Fruit fly (Drosophila melanogaster) whole organism, wandering third instar larva: ENCODE data around the gene Jhbp5.

Experiments
- Abd-B ChIP-seq: fragments of >200 bp; optimal IDR thresholded peaks from 2 replicates; lab custom pipeline; 2017; ENCODE audit warnings: missing biosample characterization, missing genetic modification characterization
- CG32264 ChIP-seq: fragments of 200-800 bp; sonication (Bioruptor generic); optimal IDR thresholded peaks from 2 replicates; lab custom pipeline; 2016; ENCODE audit warnings: missing biosample characterization, missing genetic modification characterization
- CG9705 ChIP-seq: fragments of 200-800 bp; sonication (Bioruptor generic); optimal IDR thresholded peaks from 2 replicates; lab custom pipeline; 2018; ENCODE audit warnings: missing biosample characterization, mild to moderate bottlenecking, missing genetic modification characterization
- CrebA ChIP-seq: fragments of 200-800 bp; sonication (Bioruptor generic); optimal IDR thresholded peaks from 2 replicates; lab custom pipeline; 2016; ENCODE audit warnings: missing biosample characterization, mild to moderate bottlenecking, missing genetic modification characterization, borderline replicate concordance
- Dfd ChIP-seq: fragments of >200 bp; optimal IDR thresholded peaks from 2 replicates; lab custom pipeline; 2017; ENCODE audit warnings: missing biosample characterization, missing genetic modification characterization
- Dif ChIP-seq: fragments of 200-275, 200-300 bp; sonication (Bioruptor generic); optimal IDR thresholded peaks from 2 replicates; lab custom pipeline; 2018; ENCODE audit warnings: missing biosample characterization, missing genetic modification characterization; ENCODE audit not compliant: partially characterized antibody
- GATAd ChIP-seq: sonication (Bioruptor generic); optimal IDR thresholded peaks from 2 replicates; lab custom pipeline; 2016; ENCODE audit warnings: missing biosample characterization, missing genetic modification characterization
- HLH106 ChIP-seq: fragments of 200-800 bp; optimal IDR thresholded peaks from 3 replicates; lab custom pipeline; 2019; ENCODE audit warnings: missing biosample characterization, mild to moderate bottlenecking, missing genetic modification characterization, moderate library complexity
- Hnf4 ChIP-seq: fragments of 200-800 bp; sonication (Bioruptor generic); optimal IDR thresholded peaks from 2 replicates; lab custom pipeline; 2016; ENCODE audit warnings: missing biosample characterization, mild to moderate bottlenecking, missing genetic modification characterization
- Hr78 ChIP-seq: fragments of >200 bp; optimal IDR thresholded peaks from 2 replicates; lab custom pipeline; 2017; ENCODE audit warnings: missing biosample characterization, missing genetic modification characterization
- Hr83 ChIP-seq: fragments of 200-300 bp; sonication (Bioruptor generic); optimal IDR thresholded peaks from 2 replicates; lab custom pipeline; 2016; ENCODE audit warnings: missing biosample characterization, mild to moderate bottlenecking, missing genetic modification characterization, moderate library complexity; ENCODE audit not compliant: poor library complexity, severe bottlenecking
- Jra ChIP-seq: sonication (Bioruptor generic); optimal IDR thresholded peaks from 2 replicates; lab custom pipeline; 2016; ENCODE audit warnings: missing biosample characterization, missing genetic modification characterization
- Mio ChIP-seq: sonication (Bioruptor generic); optimal IDR thresholded peaks from 2 replicates; lab custom pipeline; 2016; ENCODE audit warnings: missing biosample characterization, missing genetic modification characterization
- Myc ChIP-seq: fragments of >200 bp; optimal IDR thresholded peaks from 2 replicates; lab custom pipeline; 2017
- N ChIP-seq: fragments of >200 bp; optimal IDR thresholded peaks from 2 replicates; lab custom pipeline; 2018; ENCODE audit warnings: missing biosample characterization, missing external identifiers, missing genetic modification characterization
- OdsH ChIP-seq: fragments of 200-800 bp; sonication (Bioruptor generic); optimal IDR thresholded peaks from 2 replicates; lab custom pipeline; 2016; ENCODE audit warnings: missing biosample characterization, mild to moderate bottlenecking, missing genetic modification characterization
- Rel ChIP-seq, 2 experiments: fragments of 200-800 bp; sonication (Bioruptor generic) in 1 of 2; optimal IDR thresholded peaks; 2 replicates in 1 of 2; 3 replicates in 1 of 2; lab custom pipeline; 2016 to 2019; ENCODE audit warnings: mild to moderate bottlenecking in 2 of 2, missing biosample characterization in 2 of 2, missing genetic modification characterization in 2 of 2, moderate library complexity in 1 of 2
- Sp1 ChIP-seq: fragments of 200-800 bp; sonication (Bioruptor generic); optimal IDR thresholded peaks from 3 replicates; lab custom pipeline; 2019; ENCODE audit warnings: missing biosample characterization, mild to moderate bottlenecking, missing genetic modification characterization, moderate library complexity
- Vsx2 ChIP-seq: fragments of 200-300, 225-300 bp; sonication (Bioruptor generic); optimal IDR thresholded peaks from 2 replicates; lab custom pipeline; 2018; ENCODE audit warnings: missing biosample characterization, missing genetic modification characterization; ENCODE audit not compliant: partially characterized antibody
- br ChIP-seq: fragments of 200-800 bp; sonication (Bioruptor generic); optimal IDR thresholded peaks from 2 replicates; lab custom pipeline; 2016; ENCODE audit warnings: missing biosample characterization, missing genetic modification characterization
- brk ChIP-seq: fragments of 200-800 bp; sonication (Bioruptor generic); optimal IDR thresholded peaks from 2 replicates; lab custom pipeline; 2016; ENCODE audit warnings: missing biosample characterization, mild to moderate bottlenecking, missing genetic modification characterization
- dl ChIP-seq, 2 experiments: fragments of 175-275, 200-275 bp in 1 of 2; fragments of 200-275 bp in 1 of 2; sonication (Bioruptor generic); optimal IDR thresholded peaks; lab custom pipeline; 2018; ENCODE audit warnings: mild to moderate bottlenecking in 2 of 2, missing biosample characterization in 2 of 2, missing genetic modification characterization in 2 of 2, moderate library complexity in 2 of 2; ENCODE audit not compliant: partially characterized antibody in 2 of 2, insufficient read depth in 1 of 2
- dmrt93B ChIP-seq: fragments of 200-800 bp; sonication (Bioruptor generic); optimal IDR thresholded peaks from 2 replicates; lab custom pipeline; 2018; ENCODE audit warnings: missing biosample characterization, mild to moderate bottlenecking, missing genetic modification characterization
- dsf ChIP-seq: sonication (Bioruptor generic); optimal IDR thresholded peaks from 2 replicates; lab custom pipeline; 2016; ENCODE audit warnings: missing biosample characterization, missing genetic modification characterization, borderline replicate concordance
- ey ChIP-seq: fragments of 200-800 bp; sonication (Bioruptor generic); optimal IDR thresholded peaks from 2 replicates; lab custom pipeline; 2016; ENCODE audit warnings: missing biosample characterization, missing genetic modification characterization
- foxo ChIP-seq, 2 experiments: fragments of 200-800 bp; sonication (Bioruptor generic); optimal IDR thresholded peaks; 2 replicates in 1 of 2; 3 replicates in 1 of 2; lab custom pipeline; 2016 to 2017; ENCODE audit warnings: missing biosample characterization in 2 of 2, missing genetic modification characterization in 2 of 2
- fru ChIP-seq: fragments of 200-800 bp; sonication (Bioruptor generic); optimal IDR thresholded peaks from 3 replicates; lab custom pipeline; 2016; ENCODE audit warnings: missing biosample characterization, mild to moderate bottlenecking, missing genetic modification characterization
- h ChIP-seq: fragments of 200-800 bp; sonication (Bioruptor generic); optimal IDR thresholded peaks from 3 replicates; lab custom pipeline; 2016; ENCODE audit warnings: missing biosample characterization, mild to moderate bottlenecking, missing genetic modification characterization
- jim ChIP-seq: fragments of 175-275, 200-325 bp; sonication (Bioruptor generic); optimal IDR thresholded peaks from 2 replicates; lab custom pipeline; 2016; ENCODE audit warnings: missing biosample characterization, mild to moderate bottlenecking, missing genetic modification characterization
- lola ChIP-seq: fragments of >200 bp; optimal IDR thresholded peaks from 2 replicates; lab custom pipeline; 2017; ENCODE audit warnings: missing biosample characterization, missing genetic modification characterization
- pan ChIP-seq: fragments of >200 bp; optimal IDR thresholded peaks from 2 replicates; lab custom pipeline; 2017
- psq ChIP-seq: fragments of 200-800 bp; sonication (Bioruptor generic); optimal IDR thresholded peaks from 3 replicates; lab custom pipeline; 2017; ENCODE audit warnings: missing biosample characterization, mild to moderate bottlenecking, missing genetic modification characterization, moderate library complexity
- rgr ChIP-seq: fragments of 200-800 bp; sonication (Bioruptor generic); optimal IDR thresholded peaks from 3 replicates; lab custom pipeline; 2016; ENCODE audit warnings: missing biosample characterization, mild to moderate bottlenecking, missing genetic modification characterization
- sage ChIP-seq: fragments of 200-800 bp; sonication (Bioruptor generic); optimal IDR thresholded peaks from 2 replicates; lab custom pipeline; 2016; ENCODE audit warnings: missing biosample characterization, mild to moderate bottlenecking, missing genetic modification characterization
- sv ChIP-seq: fragments of 200-800 bp; sonication (Bioruptor generic); optimal IDR thresholded peaks from 3 replicates; lab custom pipeline; 2016; ENCODE audit warnings: missing biosample characterization, missing genetic modification characterization
- tai ChIP-seq: sonication (Bioruptor generic); optimal IDR thresholded peaks from 2 replicates; lab custom pipeline; 2016; ENCODE audit warnings: missing biosample characterization, missing genetic modification characterization
- usp ChIP-seq: fragments of >200 bp; optimal IDR thresholded peaks from 2 replicates; lab custom pipeline; 2017; ENCODE audit warnings: missing biosample characterization, missing genetic modification characterization
- woc ChIP-seq: sonication (Bioruptor generic); optimal IDR thresholded peaks from 2 replicates; lab custom pipeline; 2016; ENCODE audit warnings: missing biosample characterization, mild to moderate bottlenecking, missing genetic modification characterization

Gene Jhbp5

dm6 chr3R:16030445-16030844, 15.5 kb downstream of the Jhbp5 start:
- no peak for TF ChIP-seq lola (GFP tag; lab: Kevin White, UChicago)
- no peak for TF ChIP-seq GATAd (GFP tag; lab: Kevin White, UChicago)
- no peak for TF ChIP-seq Hr78 (GFP tag; lab: Kevin White, UChicago)
- TF ChIP-seq dsf (GFP tag; lab: Kevin White, UChicago), result no peak

- TF ChIP-seq OdsH (no peak), Hr83 (GFP tag; lab: Kevin White, UChicago) (no peak), sage (GFP tag; lab: Kevin White, UChicago) (no peak), Dif (GFP tag; lab: Kevin White, UChicago) (no peak), Abd-B (GFP tag; lab: Kevin White, UChicago) (no peak), psq (GFP tag; lab: Kevin White, UChicago) (no peak), h (no peak), Hnf4 (no peak), Dfd (GFP tag; lab: Kevin White, UChicago) (no peak), woc (GFP tag; lab: Kevin White, UChicago) (no peak), CG32264 (GFP tag; lab: Kevin White, UChicago) (no peak), fru (no peak), dl (GFP tag; optimal IDR thresholded peaks at IDR 0.05; lab: Kevin White, UChicago; ENCODE audit: insufficient read depth in 1 of 2, partially characterized antibody in 2 of 2) (no peak), jim (no peak)
Observed at dm6 chr3R:16029584-16029983, 16.3 kb downstream of the Jhbp5 start.

- TF ChIP-seq Hr78 (GFP tag; lab: Kevin White, UChicago), result no peak
- TF ChIP-seq brk (GFP tag; lab: Kevin White, UChicago), result no peak
- TF ChIP-seq sage (GFP tag; lab: Kevin White, UChicago), result no peak
- no peak for TF ChIP-seq CrebA (GFP tag; lab: Kevin White, UChicago)
- no peak for TF ChIP-seq Hr83 (GFP tag; lab: Kevin White, UChicago)
Observed at dm6 chr3R:16028651-16029050, 17.3 kb downstream of the Jhbp5 start.

dm6 chr3R:16025587-16026223, 20.2 kb downstream of the Jhbp5 start, which contains the start of gene pnr:
TSS of gene pnr (plus strand) at chr3R:16026079.
- TF ChIP-seq Hr83 (GFP tag; lab: Kevin White, UChicago) (peak; percentile 53), HLH106 (no peak), fru (no peak), sage (GFP tag; lab: Kevin White, UChicago) (no peak), Rel (GFP tag; optimal IDR thresholded peaks at IDR 0.05; lab: Kevin White, UChicago) (no peak), Rel (tag; optimal IDR thresholded peaks at IDR 0.05; lab: Kevin White, UChicago) (peak; percentile 46), Mio (GFP tag; lab: Kevin White, UChicago) (no peak), dmrt93B (GFP tag; lab: Kevin White, UChicago) (no peak), dl (GFP tag; optimal IDR thresholded peaks at IDR 0.05; lab: Kevin White, UChicago; ENCODE audit: insufficient read depth in 1 of 2, partially characterized antibody in 2 of 2) (peak; percentile 42 to 58), OdsH (no peak), ey (GFP tag; lab: Kevin White, UChicago) (no peak), sv (no peak), foxo (GFP tag; optimal IDR thresholded peaks at IDR 0.05; lab: Kevin White, UChicago) (no peak), CG9705 (GFP tag; lab: Kevin White, UChicago) (no peak), Vsx2 (GFP tag; lab: Kevin White, UChicago) (peak; percentile 76), GATAd (GFP tag; lab: Kevin White, UChicago) (no peak), tai (GFP tag; lab: Kevin White, UChicago) (no peak), Hnf4 (no peak), psq (GFP tag; lab: Kevin White, UChicago) (peak; percentile 5), CrebA (GFP tag; lab: Kevin White, UChicago) (no peak), N (peak; percentile 14), Sp1 (no peak), pan (lab: Kevin White, UChicago) (no peak), brk (GFP tag; lab: Kevin White, UChicago) (no peak), CG32264 (GFP tag; lab: Kevin White, UChicago) (no peak), Abd-B (GFP tag; lab: Kevin White, UChicago) (no peak), rgr (peak; percentile 2), Dfd (GFP tag; lab: Kevin White, UChicago) (no peak), Dif (GFP tag; lab: Kevin White, UChicago) (peak; percentile 51), dsf (GFP tag; lab: Kevin White, UChicago) (no peak), jim (no peak), Hr78 (GFP tag; lab: Kevin White, UChicago) (no peak), br (no peak), Jra (peak; percentile 3), woc (GFP tag; lab: Kevin White, UChicago) (no peak), usp (no peak), h (peak; percentile 22), lola (GFP tag; lab: Kevin White, UChicago) (no peak), Myc (no peak)
